Fruit fly (Drosophila melanogaster): ENCODE data around the gene CG7384.

Gene CG7384

DNA sequence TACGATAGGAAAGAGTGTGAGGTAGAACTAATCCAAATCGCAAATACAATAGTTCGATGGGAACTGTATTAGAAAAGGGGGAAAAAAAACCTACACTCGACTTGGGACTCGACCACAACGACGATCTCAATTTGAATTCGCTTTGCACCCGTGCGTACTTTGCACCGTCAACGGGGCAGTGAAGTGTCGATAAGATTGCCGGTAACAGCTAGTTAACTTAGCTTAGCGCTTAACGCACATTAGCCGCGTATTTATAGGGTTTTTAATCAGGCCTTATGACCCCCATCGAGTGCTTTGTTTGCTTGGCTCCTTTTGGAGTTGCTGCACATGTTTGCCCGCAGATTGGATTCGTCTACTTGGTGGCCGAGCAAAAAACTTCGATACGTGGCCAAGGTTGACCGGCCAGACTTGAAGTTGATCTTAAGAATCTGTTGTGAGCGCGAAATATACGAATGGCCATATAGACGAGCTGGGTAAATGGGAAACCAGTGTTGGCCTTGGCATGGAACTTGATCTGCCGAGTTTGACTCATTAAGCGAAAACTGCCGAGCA, 4.4 kb upstream of the CG7384 start:
- TF ChIP-seq foxo (GFP tag; optimal IDR thresholded peaks at IDR 0.05) (no peak), fru (GFP tag; optimal IDR thresholded peaks at IDR 0.05) (no peak), Hr83 (GFP tag; optimal IDR thresholded peaks at IDR 0.05; ENCODE audit: poor library complexity, severe bottlenecking) (no peak), sage (GFP tag; optimal IDR thresholded peaks at IDR 0.05) (no peak), pan (optimal IDR thresholded peaks at IDR 0.05) (no peak), dmrt93B (GFP tag; optimal IDR thresholded peaks at IDR 0.05) (no peak), Abd-B (GFP tag; optimal IDR thresholded peaks at IDR 0.05) (no peak), lola (GFP tag; optimal IDR thresholded peaks at IDR 0.05) (no peak), CG9705 (GFP tag; optimal IDR thresholded peaks at IDR 0.05) (no peak), woc (GFP tag; optimal IDR thresholded peaks at IDR 0.05) (no peak), Hnf4 (GFP tag; optimal IDR thresholded peaks at IDR 0.05) (no peak), Mio (GFP tag; optimal IDR thresholded peaks at IDR 0.05) (no peak), N (GFP tag; optimal IDR thresholded peaks at IDR 0.05) (no peak), Sp1 (GFP tag; optimal IDR thresholded peaks at IDR 0.05) (no peak), GATAd (GFP tag; optimal IDR thresholded peaks at IDR 0.05) (no peak), CG32264 (GFP tag; optimal IDR thresholded peaks at IDR 0.05) (no peak), Myc (optimal IDR thresholded peaks at IDR 0.05) (no peak), Dfd (GFP tag; optimal IDR thresholded peaks at IDR 0.05) (no peak), brk (GFP tag; optimal IDR thresholded peaks at IDR 0.05) (no peak), Vsx2 (GFP tag; optimal IDR thresholded peaks at IDR 0.05; ENCODE audit: partially characterized antibody) (no peak)

- TF ChIP-seq Rel (GFP tag; optimal IDR thresholded peaks at IDR 0.05) (no peak), Rel (tag; optimal IDR thresholded peaks at IDR 0.05) (no peak), Dif (GFP tag; optimal IDR thresholded peaks at IDR 0.05; ENCODE audit: partially characterized antibody) (no peak), CG32264 (GFP tag; optimal IDR thresholded peaks at IDR 0.05) (no peak), psq (GFP tag; optimal IDR thresholded peaks at IDR 0.05) (no peak), pan (optimal IDR thresholded peaks at IDR 0.05) (no peak), tai (GFP tag; optimal IDR thresholded peaks at IDR 0.05) (no peak), Sp1 (GFP tag; optimal IDR thresholded peaks at IDR 0.05) (no peak), rgr (GFP tag; optimal IDR thresholded peaks at IDR 0.05) (no peak), fru (GFP tag; optimal IDR thresholded peaks at IDR 0.05) (no peak), Hnf4 (GFP tag; optimal IDR thresholded peaks at IDR 0.05) (no peak), sv (GFP tag; optimal IDR thresholded peaks at IDR 0.05) (no peak), dl (GFP tag; optimal IDR thresholded peaks at IDR 0.05; ENCODE audit: insufficient read depth in 1 of 2, partially characterized antibody in 2 of 2) (no peak), Dfd (GFP tag; optimal IDR thresholded peaks at IDR 0.05) (no peak), jim (GFP tag; optimal IDR thresholded peaks at IDR 0.05) (no peak)
Observed at dm6 chr2L:10513837-10514499, 3.7 kb upstream of the CG7384 start.

DNA sequence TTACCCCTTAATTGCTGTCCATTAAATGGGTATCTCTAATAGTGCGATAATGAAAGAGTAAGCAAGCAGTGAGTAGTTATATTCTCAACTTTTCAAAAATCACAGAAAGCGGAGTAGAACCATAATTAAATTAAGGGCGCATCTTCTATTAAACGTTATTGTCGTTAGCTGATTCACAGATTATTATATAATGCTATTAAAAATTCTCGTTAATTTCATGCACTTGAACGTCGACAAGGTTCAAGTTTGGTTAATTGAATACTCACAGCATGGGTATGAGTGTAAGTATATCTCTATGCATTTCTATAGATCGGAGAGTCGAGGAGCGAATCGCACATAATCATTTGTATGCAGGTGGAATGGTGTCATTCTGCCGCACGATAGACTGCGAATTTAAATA, 590 bp upstream of the CG7384 start:
- TF ChIP-seq Mio (GFP tag; optimal IDR thresholded peaks at IDR 0.05) = no peak
- no peak for TF ChIP-seq brk (GFP tag; optimal IDR thresholded peaks at IDR 0.05)
- no peak for TF ChIP-seq CrebA (GFP tag; optimal IDR thresholded peaks at IDR 0.05; ENCODE audit: borderline replicate concordance)
- TF ChIP-seq Abd-B (GFP tag; optimal IDR thresholded peaks at IDR 0.05) = no peak
- TF ChIP-seq Hr83 (GFP tag; optimal IDR thresholded peaks at IDR 0.05; ENCODE audit: poor library complexity, severe bottlenecking) = no peak
- no peak for TF ChIP-seq psq (GFP tag; optimal IDR thresholded peaks at IDR 0.05)
- no peak for TF ChIP-seq br (GFP tag; optimal IDR thresholded peaks at IDR 0.05)
- no peak for TF ChIP-seq Sp1 (GFP tag; optimal IDR thresholded peaks at IDR 0.05)

DNA sequence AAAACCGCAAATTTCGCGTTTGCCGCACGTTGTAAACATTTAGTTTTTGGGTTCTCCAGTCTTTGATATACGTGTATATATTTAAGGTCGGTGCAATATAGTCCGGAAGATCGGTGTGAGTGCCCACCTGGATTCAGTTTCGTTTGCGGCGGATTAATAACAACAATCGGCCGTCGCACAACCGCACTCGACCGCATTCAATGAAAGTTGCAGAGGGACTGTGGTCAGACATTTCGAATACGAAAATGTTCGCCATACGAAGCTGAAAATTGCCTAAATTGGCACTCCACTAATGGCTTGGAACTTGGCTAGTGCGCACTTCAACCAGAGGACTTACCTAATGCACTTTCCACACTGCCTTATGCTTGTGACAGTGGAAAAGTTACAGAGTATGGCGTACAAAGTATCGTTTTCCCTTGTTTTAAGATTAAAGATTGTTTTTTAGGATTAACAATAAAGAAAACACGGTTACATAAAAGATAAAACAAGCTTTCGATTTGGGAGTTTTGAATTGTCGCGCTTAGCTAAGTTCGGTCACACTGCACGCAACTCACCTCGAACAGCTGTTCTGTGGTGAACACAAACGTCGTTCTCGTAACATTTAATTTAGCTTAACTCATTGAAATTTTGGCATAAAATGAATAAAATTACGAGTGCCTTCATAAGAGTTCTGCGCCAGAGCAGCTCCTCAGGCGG, 3.5 kb downstream of the CG7384 start, which contains the start of the genes Myo31DF and CG6094:
Gene Myo31DF, minus strand, starts transcription at position 223 of the 696 bp plus-strand sequence.
Gene CG6094, plus strand, starts transcription at position 525 of the 696 bp plus-strand sequence.
- no peak for TF ChIP-seq Hr78 (GFP tag; optimal IDR thresholded peaks at IDR 0.05)
- TF ChIP-seq foxo (GFP tag; optimal IDR thresholded peaks at IDR 0.05) = peak in 1 of 2 experiments; percentile 25
- TF ChIP-seq Abd-B (GFP tag; optimal IDR thresholded peaks at IDR 0.05) = peak; percentile 72
- peak; percentile 0 for TF ChIP-seq Sp1 (GFP tag; optimal IDR thresholded peaks at IDR 0.05)
- no peak for TF ChIP-seq Dfd (GFP tag; optimal IDR thresholded peaks at IDR 0.05)
- peak; percentile 48 for TF ChIP-seq Hnf4 (GFP tag; optimal IDR thresholded peaks at IDR 0.05)
- TF ChIP-seq Myc (optimal IDR thresholded peaks at IDR 0.05) = peak; percentile 93
- peak; percentile 45 for TF ChIP-seq Jra (GFP tag; optimal IDR thresholded peaks at IDR 0.05)
- TF ChIP-seq N (GFP tag; optimal IDR thresholded peaks at IDR 0.05) = peak; percentile 89
- TF ChIP-seq dmrt93B (GFP tag; optimal IDR thresholded peaks at IDR 0.05) = no peak
- TF ChIP-seq Dif (GFP tag; optimal IDR thresholded peaks at IDR 0.05; ENCODE audit: partially characterized antibody) = peak; percentile 33
- no peak for TF ChIP-seq CG32264 (GFP tag; optimal IDR thresholded peaks at IDR 0.05)
- TF ChIP-seq rgr (GFP tag; optimal IDR thresholded peaks at IDR 0.05) = peak; percentile 29
- TF ChIP-seq psq (GFP tag; optimal IDR thresholded peaks at IDR 0.05) = peak; percentile 16
- peak; percentile 64 for TF ChIP-seq jim (GFP tag; optimal IDR thresholded peaks at IDR 0.05)
- peak; percentile 39 for TF ChIP-seq br (GFP tag; optimal IDR thresholded peaks at IDR 0.05)
- no peak for TF ChIP-seq Rel (GFP tag; optimal IDR thresholded peaks at IDR 0.05)
- TF ChIP-seq Rel (tag; optimal IDR thresholded peaks at IDR 0.05) = peak; percentile 23
- peak; percentile 26 for TF ChIP-seq HLH106 (tag; optimal IDR thresholded peaks at IDR 0.05)

Measured in whole organism, wandering third instar larva.